Worm (Caenorhabditis elegans) whole organism, L4 larva: Measurements from ENCODE around the gene cubn-1.

Experiments
- F10B5.3 ChIP-seq: sonication (generic microtip); optimal IDR thresholded peaks from 2 replicates; lab custom pipeline; 2016; ENCODE audit warnings: mild to moderate bottlenecking, missing genetic modification characterization, missing compliant biosample characterization
- F44E2.7 ChIP-seq: fragments of 200-800 bp; sonication (Bioruptor generic); IDR thresholded peaks from 2 replicates; pipeline ENCODE4 v2.1.2; 2022; ENCODE audit warnings: missing genetic modification characterization, missing compliant biosample characterization
- F49E8.2 ChIP-seq: sonication (generic microtip); optimal IDR thresholded peaks from 2 replicates; lab custom pipeline; 2016; ENCODE audit warnings: missing compliant biosample characterization, mild to moderate bottlenecking, missing genetic modification characterization, borderline replicate concordance
- Y75B8A.6 ChIP-seq: fragments of 200-800 bp; sonication (Bioruptor generic); IDR thresholded peaks from 2 replicates; pipeline ENCODE4 v1.3.6; 2022; ENCODE audit warnings: missing genetic modification reagents, missing genetic modification characterization, missing compliant biosample characterization
- ceh-32 ChIP-seq: sonication (generic microtip); optimal IDR thresholded peaks from 2 replicates; lab custom pipeline; 2016; ENCODE audit warnings: mild to moderate bottlenecking, missing genetic modification characterization, missing compliant biosample characterization; ENCODE audit not compliant: poor library complexity
- ceh-82 ChIP-seq: sonication (generic microtip); optimal IDR thresholded peaks from 2 replicates; lab custom pipeline; 2017; ENCODE audit warnings: missing biosample characterization, missing genetic modification characterization
- ctbp-1 ChIP-seq: fragments of 200-800 bp; sonication (Bioruptor generic); IDR thresholded peaks from 2 replicates; pipeline ENCODE4 v1.3.6; 2022; ENCODE audit warnings: missing genetic modification reagents, missing genetic modification characterization, missing compliant biosample characterization
- daf-16 ChIP-seq, 3 experiments: sonication (generic microtip); optimal IDR thresholded peaks; 2 replicates each; lab custom pipeline; 2016 to 2017; ENCODE audit warnings: missing genetic modification characterization in 3 of 3, missing genetic modification reagents in 3 of 3, mild to moderate bottlenecking in 2 of 3, missing compliant biosample characterization in 2 of 3, missing biosample characterization in 1 of 3, moderate library complexity in 1 of 3
- dmd-9 ChIP-seq: fragments of 200-800 bp; sonication (Bioruptor generic); IDR thresholded peaks from 2 replicates; pipeline ENCODE4 v1.3.6; 2022; ENCODE audit warnings: missing genetic modification reagents, missing genetic modification characterization, missing compliant biosample characterization
- dpl-1 ChIP-seq: fragments of 150-350 bp; optimal IDR thresholded peaks from 2 replicates; lab custom pipeline; 2014; ENCODE audit warnings: missing biosample characterization, missing genetic modification reagents, missing genetic modification characterization
- duxl-1 ChIP-seq: sonication (generic microtip); optimal IDR thresholded peaks from 2 replicates; lab custom pipeline; 2016; ENCODE audit warnings: mild to moderate bottlenecking, missing genetic modification characterization, moderate library complexity, missing compliant biosample characterization; ENCODE audit not compliant: poor library complexity
- fkh-10 ChIP-seq: fragments of 150-350 bp; optimal IDR thresholded peaks from 2 replicates; lab custom pipeline; 2014; ENCODE audit warnings: missing biosample characterization, missing genetic modification reagents, missing genetic modification characterization
- hlh-30 ChIP-seq: sonication (generic microtip); optimal IDR thresholded peaks from 2 replicates; lab custom pipeline; 2017; ENCODE audit warnings: antibody characterized with exemption, mild to moderate bottlenecking, missing genetic modification characterization, missing compliant biosample characterization; ENCODE audit not compliant: insufficient read depth
- lin-15B ChIP-seq: fragments of 150-350 bp; sonication (generic microtip); optimal IDR thresholded peaks from 3 replicates; lab custom pipeline; 2014; ENCODE audit warnings: missing biosample characterization, missing genetic modification characterization
- lir-3 ChIP-seq: sonication (generic microtip); optimal IDR thresholded peaks from 2 replicates; lab custom pipeline; 2016; ENCODE audit warnings: mild to moderate bottlenecking, missing genetic modification characterization, missing compliant biosample characterization
- madf-9 ChIP-seq: fragments of 200-800 bp; sonication (Bioruptor generic); conservative IDR thresholded peaks from 2 replicates; pipeline ENCODE4 v1.3.6; 2022; ENCODE audit warnings: missing genetic modification reagents, missing genetic modification characterization, missing compliant biosample characterization
- nhr-10 ChIP-seq: fragments of 150-350 bp; optimal IDR thresholded peaks from 2 replicates; lab custom pipeline; 2014; ENCODE audit warnings: missing biosample characterization, missing genetic modification characterization
- nhr-102 ChIP-seq: sonication (generic microtip); optimal IDR thresholded peaks from 2 replicates; lab custom pipeline; 2016; ENCODE audit warnings: mild to moderate bottlenecking, missing genetic modification characterization, moderate library complexity, missing compliant biosample characterization
- nhr-111 ChIP-seq: fragments of 200-800 bp; sonication (Bioruptor generic); optimal IDR thresholded peaks from 2 replicates; lab custom pipeline; 2018; ENCODE audit warnings: mild to moderate bottlenecking, missing genetic modification characterization, missing compliant biosample characterization
- nhr-42 ChIP-seq: fragments of 200-800 bp; sonication (Bioruptor generic); IDR thresholded peaks from 2 replicates; pipeline ENCODE4 v1.3.6; 2022; ENCODE audit warnings: missing genetic modification characterization, missing compliant biosample characterization
- pha-4 ChIP-seq, 2 experiments: fragments of 150-350 bp in 1 of 2; fragments of 200-800 bp in 1 of 2; sonication (Bioruptor generic) in 1 of 2; IDR thresholded peaks in 1 of 2; optimal IDR thresholded peaks in 1 of 2; 2 replicates each; pipeline versions ENCODE4 v1.3.6 to Lab custom; 2014 to 2022; ENCODE audit warnings: missing genetic modification characterization in 2 of 2, missing genetic modification reagents in 2 of 2, missing biosample characterization in 1 of 2, missing compliant biosample characterization in 1 of 2
- sdz-12 ChIP-seq: fragments of 200-800 bp; sonication (Bioruptor generic); optimal IDR thresholded peaks from 2 replicates; lab custom pipeline; 2018; ENCODE audit warnings: mild to moderate bottlenecking, missing genetic modification characterization, missing compliant biosample characterization
- set-16 ChIP-seq: fragments of 200-800 bp; sonication (Bioruptor generic); IDR thresholded peaks from 2 replicates; pipeline ENCODE4 v1.3.6; 2022; ENCODE audit warnings: missing genetic modification reagents, missing genetic modification characterization, missing compliant biosample characterization
- tag-97 ChIP-seq: fragments of 200-800 bp; sonication (Bioruptor generic); IDR thresholded peaks from 2 replicates; pipeline ENCODE4 v1.3.6; 2022; ENCODE audit warnings: missing genetic modification characterization, missing compliant biosample characterization
- tra-1 ChIP-seq: fragments of 200-800 bp; sonication (Bioruptor generic); IDR thresholded peaks from 2 replicates; pipeline ENCODE4 v1.3.6; 2022; ENCODE audit warnings: missing genetic modification reagents, missing genetic modification characterization, missing compliant biosample characterization
- unc-62 ChIP-seq, 3 experiments: fragments of 150-350 bp in 1 of 3; sonication (generic microtip); optimal IDR thresholded peaks in 2 of 3; peaks in 1 of 3; 1 replicate in 1 of 3; 2 replicates in 2 of 3; lab custom pipeline; 2014 to 2017; ENCODE audit warnings: missing biosample characterization in 3 of 3, missing genetic modification characterization in 3 of 3, missing genetic modification reagents in 3 of 3, missing genotype in 1 of 3
- zip-11 ChIP-seq: fragments of 200-800 bp; sonication (Bioruptor generic); IDR thresholded peaks from 2 replicates; pipeline ENCODE4 v1.3.6; 2022; ENCODE audit warnings: missing genetic modification characterization, missing compliant biosample characterization
- ztf-11 ChIP-seq: fragments of 150-350 bp; optimal IDR thresholded peaks from 2 replicates; lab custom pipeline; 2014; ENCODE audit warnings: missing biosample characterization, missing genetic modification characterization
- ztf-7 ChIP-seq: fragments of 150-350 bp; optimal IDR thresholded peaks from 2 replicates; lab custom pipeline; 2014; ENCODE audit warnings: missing biosample characterization, missing genetic modification characterization

The cubn-1 gene

DNA sequence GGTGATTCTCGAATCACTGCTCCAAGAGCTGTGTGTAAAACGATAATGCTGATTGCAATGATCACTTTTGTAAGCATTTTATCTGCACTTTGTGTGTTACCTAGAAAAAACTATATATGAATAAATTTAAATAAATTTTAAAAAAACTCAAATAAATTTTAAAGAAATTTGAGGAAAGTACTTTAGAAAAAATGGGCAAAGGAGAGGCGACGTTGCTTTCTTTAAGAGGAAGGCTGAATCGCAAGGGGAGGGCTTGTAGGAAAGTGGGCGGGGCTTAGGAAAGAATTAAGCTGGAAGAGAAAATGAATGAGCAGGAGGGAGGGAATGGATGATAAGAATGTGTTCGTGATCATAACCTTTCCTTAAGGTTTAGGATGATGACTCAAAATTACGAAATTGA, 43.3 kb upstream of the cubn-1 start, which contains the start of gene E02A10.4:
E02A10.4 (minus strand) TSS at position 101 of the 400 bp plus-strand sequence.
- TF ChIP-seq tag-97 (GFP tag; lab: Robert Waterston, UW) (no peak), duxl-1 (tag; lab: Kevin White, UChicago) (no peak), ceh-32 (tag; lab: Kevin White, UChicago) (no peak), madf-9 (no peak), lin-15B (tag; lab: Kevin White, UChicago) (no peak), pha-4 (GFP tag; IDR thresholded peaks at IDR 0.05; lab: Robert Waterston, UW) (no peak), pha-4 (tag; optimal IDR thresholded peaks at IDR 0.05; lab: Kevin White, UChicago) (no peak)

DNA sequence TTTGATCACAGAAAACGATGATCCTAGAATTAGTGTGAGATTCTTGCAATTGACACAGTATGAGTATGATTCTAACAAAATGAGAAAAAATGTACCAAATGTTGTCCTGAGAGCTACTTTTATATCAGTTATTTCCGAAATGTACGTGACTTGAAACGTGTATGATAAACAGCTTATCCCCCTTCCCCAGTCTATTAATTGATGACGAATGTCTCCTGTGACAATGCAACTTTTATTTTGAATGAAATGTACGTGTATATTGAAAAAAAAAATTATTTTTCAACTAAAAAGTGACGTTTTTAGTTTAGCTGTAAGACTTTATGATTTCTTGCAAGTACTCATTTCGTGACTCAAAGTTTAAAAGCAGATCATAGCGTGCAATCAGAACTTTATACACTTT, 40.9 kb upstream of the cubn-1 start:
- no peak for TF ChIP-seq lir-3 (tag; lab: Kevin White, UChicago)

DNA sequence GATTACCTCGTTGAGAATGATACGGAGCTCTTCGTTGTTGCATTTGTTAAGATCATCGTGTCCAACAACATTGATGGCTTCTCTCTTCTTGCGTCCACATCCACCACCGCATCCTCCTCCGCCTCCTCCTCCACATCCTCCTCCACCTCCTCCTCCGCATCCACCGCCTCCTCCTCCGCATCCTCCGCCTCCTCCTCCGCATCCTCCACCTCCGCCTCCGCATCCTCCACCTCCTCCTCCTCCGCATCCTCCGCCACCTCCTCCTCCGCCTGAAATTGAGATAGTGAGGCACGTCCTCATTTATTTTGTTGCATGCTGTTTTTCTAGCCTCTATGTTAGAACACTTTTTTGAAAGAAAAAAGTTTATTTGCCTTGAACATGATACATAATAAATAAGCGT, 35.3 kb upstream of the cubn-1 start:
- TF ChIP-seq pha-4 (GFP tag; IDR thresholded peaks at IDR 0.05; lab: Robert Waterston, UW), result peak; percentile 58; the same call in 1 of the 2 replicates
- TF ChIP-seq pha-4 (tag; optimal IDR thresholded peaks at IDR 0.05; lab: Kevin White, UChicago), result no peak
- no peak for TF ChIP-seq zip-11
- peak; percentile 97 for TF ChIP-seq set-16 (GFP tag; lab: Robert Waterston, UW)

DNA sequence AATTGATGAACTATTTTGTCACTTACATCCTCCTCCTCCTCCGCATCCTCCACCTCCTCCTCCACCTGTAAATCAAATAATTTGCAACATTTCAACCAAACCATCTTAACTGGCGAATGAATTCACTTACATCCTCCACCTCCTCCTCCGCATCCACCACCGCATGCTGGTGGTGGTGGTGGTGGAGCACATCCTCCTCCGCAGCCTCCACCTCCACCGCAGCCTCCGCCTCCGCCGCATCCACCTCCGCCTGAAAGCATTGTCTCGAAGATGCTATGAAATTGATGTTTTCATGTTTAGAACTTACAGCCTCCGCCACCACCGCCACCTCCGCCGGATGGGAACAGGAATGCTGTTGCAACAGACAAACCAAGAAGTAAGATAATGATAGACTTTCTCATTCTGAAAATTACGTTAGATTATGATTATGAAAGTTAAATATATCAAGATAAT, 34.6 kb upstream of the cubn-1 start, which contains the start of gene grl-23:
grl-23 (minus strand) TSS at position 403 of the 453 bp plus-strand sequence.
- TF ChIP-seq ztf-11 (tag; lab: Kevin White, UChicago) (no peak), set-16 (GFP tag; lab: Robert Waterston, UW) (peak; percentile 91)

DNA sequence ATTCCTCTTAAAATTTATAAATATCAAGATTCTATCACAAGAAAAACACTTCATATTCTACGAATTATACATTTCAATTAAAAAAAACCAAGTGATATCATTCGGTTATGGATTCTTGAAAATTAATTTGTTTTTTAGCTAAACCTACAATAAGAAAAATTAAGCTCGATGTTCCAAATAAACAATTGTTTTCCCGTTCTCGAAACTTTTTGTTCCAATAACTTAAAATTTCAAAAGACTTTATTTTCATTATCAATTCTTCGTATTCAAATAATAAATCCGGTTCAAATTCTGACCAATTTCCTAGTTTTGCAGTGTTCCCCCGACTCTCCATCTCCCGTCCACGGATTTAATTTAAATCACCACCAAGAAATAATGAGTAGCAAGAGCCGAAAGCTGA, 31.8 kb upstream of the cubn-1 start, which contains the start of gene E02A10.3:
E02A10.3 (plus strand) TSS at position 301 of the 400 bp plus-strand sequence.
- no peak for TF ChIP-seq ztf-11 (tag; lab: Kevin White, UChicago)
- no peak for TF ChIP-seq sdz-12 (GFP tag; lab: Kevin White, UChicago)
- TF ChIP-seq nhr-111, result no peak
- TF ChIP-seq F49E8.2, result no peak
- no peak for TF ChIP-seq Y75B8A.6 (GFP tag; lab: Robert Waterston, UW)
- no peak for TF ChIP-seq dpl-1
- TF ChIP-seq ctbp-1 (GFP tag; lab: Robert Waterston, UW), result no peak
- TF ChIP-seq unc-62 (GFP tag; optimal IDR thresholded peaks at IDR 0.05 in 1 of 2; lab: Kevin White, UChicago), result no peak
- no peak for TF ChIP-seq unc-62 (tag; optimal IDR thresholded peaks at IDR 0.05; lab: Kevin White, UChicago)
- no peak for TF ChIP-seq F44E2.7
- TF ChIP-seq tra-1 (GFP tag; lab: Robert Waterston, UW), result no peak
- TF ChIP-seq lin-15B (tag; lab: Kevin White, UChicago), result no peak
- no peak for TF ChIP-seq ztf-7
- TF ChIP-seq nhr-10 (tag; lab: Kevin White, UChicago), result no peak
- no peak for TF ChIP-seq hlh-30 (tag; lab: Kevin White, UChicago)
- no peak for TF ChIP-seq dmd-9 (GFP tag; lab: Robert Waterston, UW)
- no peak for TF ChIP-seq ceh-82 (tag; lab: Kevin White, UChicago)
- TF ChIP-seq F10B5.3 (tag; lab: Kevin White, UChicago), result no peak
- no peak for TF ChIP-seq fkh-10 (GFP tag; lab: Kevin White, UChicago)
- TF ChIP-seq, all 104 proteins: peak for 0

DNA sequence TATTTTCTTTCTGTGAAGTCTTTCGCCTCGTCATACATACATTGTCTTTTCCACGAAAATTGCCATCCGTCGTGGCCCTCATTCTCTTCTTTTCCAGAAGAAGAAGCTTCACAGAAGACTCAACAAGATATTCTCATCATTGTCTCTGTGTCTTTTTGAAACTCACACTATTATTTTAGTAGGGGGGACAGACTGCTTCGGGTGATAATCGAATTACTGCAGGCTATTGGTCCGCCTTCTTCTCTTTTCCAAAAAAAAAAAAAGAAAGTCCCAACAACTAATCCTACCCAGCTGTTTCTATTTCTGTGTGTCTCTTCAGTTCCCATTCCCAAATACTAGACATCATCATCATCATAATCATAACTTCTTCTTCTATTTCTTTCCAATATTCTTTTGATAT, 27.7 kb upstream of the cubn-1 start:
- TF ChIP-seq nhr-42 (GFP tag; lab: Robert Waterston, UW) (no peak), unc-62 (GFP tag; optimal IDR thresholded peaks at IDR 0.05 in 1 of 2; lab: Kevin White, UChicago) (peak in 1 of 2 experiments; percentile 76), unc-62 (tag; optimal IDR thresholded peaks at IDR 0.05; lab: Kevin White, UChicago) (no peak), hlh-30 (tag; lab: Kevin White, UChicago) (no peak), nhr-102 (tag; lab: Kevin White, UChicago) (no peak), daf-16 (GFP tag; optimal IDR thresholded peaks at IDR 0.05; lab: Kevin White, UChicago) (no peak), daf-16 (tag; optimal IDR thresholded peaks at IDR 0.05; lab: Kevin White, UChicago) (no peak)
